Fruit fly (Drosophila melanogaster): ENCODE measurements around the gene CG46440.

DNA sequence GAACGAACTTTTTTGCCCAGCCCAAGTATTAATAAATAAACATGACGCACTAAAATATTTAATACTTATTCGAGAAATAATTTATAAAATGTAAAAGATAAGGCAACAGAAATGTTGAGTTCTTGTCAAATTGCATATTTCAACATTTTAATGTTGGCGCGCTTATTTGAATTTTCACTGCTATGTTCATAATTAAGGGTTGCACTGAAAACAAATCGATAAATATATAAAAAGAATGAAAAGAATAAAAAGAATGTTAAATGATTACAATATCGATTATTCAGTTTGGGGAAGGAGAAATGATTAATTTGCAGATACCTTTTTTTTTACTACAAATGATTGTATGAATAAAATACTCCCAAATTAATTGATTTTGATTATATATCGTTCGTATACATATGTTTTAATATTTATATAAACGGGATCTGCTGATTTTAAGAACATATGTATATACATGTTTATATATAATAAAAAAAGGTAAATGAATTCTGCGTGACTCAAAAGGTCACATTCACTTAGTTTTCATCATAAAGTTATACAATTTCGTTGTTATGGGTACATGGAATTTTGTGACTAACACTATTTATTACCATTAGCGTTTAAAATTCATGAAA, 9.3 kb upstream of the CG46440 start:
- TF ChIP-seq ttk (optimal IDR thresholded peaks at IDR 0.05) (no peak), h (optimal IDR thresholded peaks at IDR 0.05) (no peak)

Data from Kc167 (cell line).